Worm (Caenorhabditis elegans) whole organism, late embryonic: ENCODE data around the gene perm-2.

Source experiments
- C08G9.2 ChIP-seq: sonication (generic microtip); optimal IDR thresholded peaks from 2 replicates; lab custom pipeline; 2016; ENCODE audit warnings: mild to moderate bottlenecking, missing genetic modification characterization, moderate library complexity, missing compliant biosample characterization
- C38D4.7 ChIP-seq: fragments of 200-800 bp; sonication (Bioruptor generic); optimal IDR thresholded peaks from 2 replicates; lab custom pipeline; 2018; ENCODE audit warnings: mild to moderate bottlenecking, missing genetic modification characterization, moderate library complexity, missing compliant biosample characterization
- F13H6.1 ChIP-seq: sonication (generic microtip); optimal IDR thresholded peaks from 2 replicates; lab custom pipeline; 2016; ENCODE audit warnings: missing genetic modification characterization, missing compliant biosample characterization
- K09A11.1 ChIP-seq: sonication (generic microtip); optimal IDR thresholded peaks from 2 replicates; lab custom pipeline; 2017; ENCODE audit warnings: antibody characterized with exemption, mild to moderate bottlenecking, missing genetic modification characterization, missing compliant biosample characterization; ENCODE audit not compliant: insufficient read depth
- T23F11.4 ChIP-seq: fragments of 200-800 bp; sonication (Bioruptor generic); optimal IDR thresholded peaks from 2 replicates; lab custom pipeline; 2018; ENCODE audit warnings: mild to moderate bottlenecking, missing genetic modification characterization, missing compliant biosample characterization
- Y22D7AL.16 ChIP-seq: sonication (generic microtip); optimal IDR thresholded peaks from 2 replicates; lab custom pipeline; 2016; ENCODE audit warnings: missing genetic modification characterization, missing compliant biosample characterization
- ahr-1 ChIP-seq: sonication (generic microtip); optimal IDR thresholded peaks from 2 replicates; lab custom pipeline; 2016; ENCODE audit warnings: missing genetic modification characterization, missing compliant biosample characterization
- ceh-19 ChIP-seq: fragments of 200-800 bp; sonication (Bioruptor generic); optimal IDR thresholded peaks from 2 replicates; lab custom pipeline; 2018; ENCODE audit warnings: mild to moderate bottlenecking, missing genetic modification characterization, missing compliant biosample characterization
- ceh-2 ChIP-seq: sonication (generic microtip); optimal IDR thresholded peaks from 2 replicates; lab custom pipeline; 2016; ENCODE audit warnings: missing genotype, missing genetic modification characterization, missing compliant biosample characterization
- ceh-22 ChIP-seq: sonication (generic microtip); optimal IDR thresholded peaks from 2 replicates; lab custom pipeline; 2017; ENCODE audit warnings: missing biosample characterization, missing genetic modification characterization
- ceh-24 ChIP-seq: sonication (generic microtip); optimal IDR thresholded peaks from 2 replicates; lab custom pipeline; 2016; ENCODE audit warnings: mild to moderate bottlenecking, missing genetic modification characterization, missing compliant biosample characterization
- ceh-30 ChIP-seq: fragments of 150-350 bp; optimal IDR thresholded peaks from 2 replicates; lab custom pipeline; 2014; ENCODE audit warnings: missing biosample characterization, missing genetic modification characterization
- ceh-31 ChIP-seq: sonication (generic microtip); optimal IDR thresholded peaks from 2 replicates; lab custom pipeline; 2016; ENCODE audit warnings: missing genetic modification characterization, missing compliant biosample characterization
- ceh-34 ChIP-seq: sonication (generic microtip); optimal IDR thresholded peaks from 2 replicates; lab custom pipeline; 2016; ENCODE audit warnings: mild to moderate bottlenecking, missing genetic modification characterization, missing compliant biosample characterization
- ceh-48 ChIP-seq: sonication (generic microtip); optimal IDR thresholded peaks from 2 replicates; lab custom pipeline; 2016; ENCODE audit warnings: missing genetic modification characterization, inconsistent platforms, missing compliant biosample characterization
- ceh-6 ChIP-seq: fragments of 200-800 bp; sonication (Bioruptor generic); optimal IDR thresholded peaks from 2 replicates; lab custom pipeline; 2018; ENCODE audit warnings: mild to moderate bottlenecking, missing genetic modification characterization, missing compliant biosample characterization
- dve-1 ChIP-seq: sonication (generic microtip); optimal IDR thresholded peaks from 2 replicates; lab custom pipeline; 2017; ENCODE audit warnings: antibody characterized with exemption, mild to moderate bottlenecking, missing genetic modification characterization, missing compliant biosample characterization
- elt-4 ChIP-seq: sonication (generic microtip); optimal IDR thresholded peaks from 2 replicates; lab custom pipeline; 2016; ENCODE audit warnings: missing genetic modification characterization, missing compliant biosample characterization
- fax-1 ChIP-seq: sonication (generic microtip); optimal IDR thresholded peaks from 2 replicates; lab custom pipeline; 2016; ENCODE audit warnings: missing genotype, missing genetic modification characterization, missing compliant biosample characterization
- fkh-6 ChIP-seq: sonication (generic microtip); optimal IDR thresholded peaks from 2 replicates; lab custom pipeline; 2016; ENCODE audit warnings: missing genetic modification characterization, missing compliant biosample characterization
- hlh-30 ChIP-seq: sonication (generic microtip); optimal IDR thresholded peaks from 2 replicates; lab custom pipeline; 2017; ENCODE audit warnings: antibody characterized with exemption, missing genetic modification characterization, missing compliant biosample characterization; ENCODE audit not compliant: insufficient read depth
- hlh-8 ChIP-seq: sonication (generic microtip); optimal IDR thresholded peaks from 2 replicates; lab custom pipeline; 2016; ENCODE audit warnings: missing genotype, missing genetic modification characterization, missing compliant biosample characterization
- lim-6 ChIP-seq: sonication (generic microtip); optimal IDR thresholded peaks from 2 replicates; lab custom pipeline; 2016; ENCODE audit warnings: missing genetic modification characterization, missing compliant biosample characterization
- lin-11 ChIP-seq: fragments of 200-800 bp; sonication (Bioruptor generic); optimal IDR thresholded peaks from 2 replicates; lab custom pipeline; 2018; ENCODE audit warnings: mild to moderate bottlenecking, missing genetic modification characterization, missing compliant biosample characterization
- madf-2 ChIP-seq: sonication (generic microtip); optimal IDR thresholded peaks from 2 replicates; lab custom pipeline; 2017; ENCODE audit warnings: missing genetic modification characterization, missing compliant biosample characterization
- mec-3 ChIP-seq: sonication (generic microtip); optimal IDR thresholded peaks from 2 replicates; lab custom pipeline; 2016; ENCODE audit warnings: borderline replicate concordance, missing genetic modification characterization, missing compliant biosample characterization
- nhr-11 ChIP-seq: fragments of 150-350 bp; optimal IDR thresholded peaks from 2 replicates; lab custom pipeline; 2014; ENCODE audit warnings: missing biosample characterization, missing genetic modification characterization
- pag-3 ChIP-seq: sonication (generic microtip); optimal IDR thresholded peaks from 2 replicates; lab custom pipeline; 2016; ENCODE audit warnings: missing compliant biosample characterization, missing genetic modification characterization, borderline replicate concordance
- pax-1 ChIP-seq: fragments of 150-350 bp; optimal IDR thresholded peaks from 2 replicates; lab custom pipeline; 2014; ENCODE audit warnings: missing biosample characterization, missing genetic modification characterization
- pha-4 ChIP-seq: fragments of 150-350 bp; optimal IDR thresholded peaks from 2 replicates; lab custom pipeline; 2018; ENCODE audit warnings: missing biosample characterization, missing genetic modification reagents, missing genetic modification characterization
- pros-1 ChIP-seq: fragments of 150-350 bp; optimal IDR thresholded peaks from 2 replicates; lab custom pipeline; 2014; ENCODE audit warnings: missing biosample characterization, missing genetic modification reagents, missing genetic modification characterization
- rnt-1 ChIP-seq: sonication (generic microtip); optimal IDR thresholded peaks from 2 replicates; lab custom pipeline; 2016; ENCODE audit warnings: missing genetic modification characterization, missing compliant biosample characterization
- sox-2 ChIP-seq: fragments of 200-800 bp; sonication (Bioruptor generic); IDR thresholded peaks from 2 replicates; pipeline ENCODE4 v1.3.6; 2022; ENCODE audit warnings: missing genetic modification reagents, missing genetic modification characterization, missing compliant biosample characterization
- sox-4 ChIP-seq: sonication (generic microtip); optimal IDR thresholded peaks from 2 replicates; lab custom pipeline; 2017; ENCODE audit warnings: mild to moderate bottlenecking, missing genetic modification characterization, inconsistent platforms, missing compliant biosample characterization
- syd-9 ChIP-seq: sonication (generic microtip); optimal IDR thresholded peaks from 2 replicates; lab custom pipeline; 2016; ENCODE audit warnings: mild to moderate bottlenecking, missing genetic modification characterization, moderate library complexity, missing compliant biosample characterization
- ttx-3 ChIP-seq: sonication (generic microtip); optimal IDR thresholded peaks from 2 replicates; lab custom pipeline; 2016; ENCODE audit warnings: missing genetic modification reagents, missing genetic modification characterization, missing compliant biosample characterization
- unc-3 ChIP-seq, 2 experiments: fragments of 200-800 bp in 1 of 2; sonication (Bioruptor generic) in 1 of 2; sonication (generic microtip) in 1 of 2; conservative IDR thresholded peaks in 1 of 2; optimal IDR thresholded peaks in 1 of 2; 2 replicates each; pipeline versions ENCODE4 v1.3.6 to Lab custom; 2016 to 2022; ENCODE audit warnings: missing compliant biosample characterization in 2 of 2, missing genetic modification characterization in 2 of 2, missing genetic modification reagents in 1 of 2
- unc-55 ChIP-seq: sonication (generic microtip); optimal IDR thresholded peaks from 2 replicates; lab custom pipeline; 2017; ENCODE audit warnings: missing biosample characterization, missing genetic modification reagents, missing genetic modification characterization
- unc-86 ChIP-seq: sonication (generic microtip); optimal IDR thresholded peaks from 2 replicates; lab custom pipeline; 2016; ENCODE audit warnings: missing genetic modification characterization, missing compliant biosample characterization

The perm-2 gene

DNA sequence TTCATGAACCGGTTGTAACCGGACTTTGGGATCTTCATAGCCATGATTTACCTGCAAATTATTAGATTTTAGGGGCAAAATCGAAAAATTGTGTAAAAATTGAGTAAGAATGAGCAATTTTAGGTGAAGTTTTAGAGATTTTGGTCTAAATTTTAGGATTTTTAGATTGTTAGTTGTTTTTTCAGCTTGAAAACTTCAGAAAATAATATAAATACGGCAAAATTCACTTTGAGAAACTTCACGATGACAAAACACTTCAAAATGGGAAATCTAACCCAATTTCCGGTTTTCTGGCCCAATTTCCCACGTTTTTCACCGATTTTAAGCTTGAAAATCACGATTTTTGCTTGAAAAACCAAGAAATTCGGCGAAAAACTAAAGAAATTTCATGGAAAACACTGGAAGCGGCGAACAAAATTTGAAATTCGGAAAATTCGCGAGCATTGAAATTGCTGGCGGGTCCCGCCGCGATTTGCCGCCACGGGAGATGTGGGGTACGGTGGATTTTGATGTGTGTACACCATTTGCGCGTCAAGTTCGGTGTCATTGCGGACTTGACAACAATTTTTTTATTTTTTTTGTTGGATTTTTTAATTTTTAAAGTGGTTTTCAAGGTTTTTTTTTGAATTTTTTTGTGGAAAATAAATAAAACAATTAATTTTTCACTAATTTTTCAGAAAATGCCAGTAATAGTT is 32.6 kb upstream of the perm-2 start, which contains the start of the genes cct-8 and Y55F3AR.2 (continued):
- TF ChIP-seq ceh-22 (no peak), hlh-8 (tag; lab: Kevin White, UChicago) (peak; percentile 10), rnt-1 (peak; percentile 67), ceh-48 (tag; lab: Kevin White, UChicago) (peak; percentile 31), T23F11.4 (GFP tag; lab: Kevin White, UChicago) (peak; percentile 44), ceh-30 (tag; lab: Kevin White, UChicago) (no peak), C08G9.2 (tag; lab: Kevin White, UChicago) (peak; percentile 63), ceh-31 (peak; percentile 76), F13H6.1 (tag; lab: Kevin White, UChicago) (no peak), pag-3 (tag; lab: Kevin White, UChicago) (no peak), sox-4 (tag; lab: Kevin White, UChicago) (no peak), madf-2 (peak; percentile 71), lim-6 (peak; percentile 16), unc-55 (GFP tag; lab: Kevin White, UChicago) (peak; percentile 35), K09A11.1 (tag; lab: Kevin White, UChicago) (no peak), ceh-24 (no peak), hlh-30 (tag; lab: Kevin White, UChicago) (peak; percentile 40), pax-1 (peak; percentile 52), ttx-3 (tag; lab: Kevin White, UChicago) (peak; percentile 66), ahr-1 (peak; percentile 16), ceh-2 (tag; lab: Kevin White, UChicago) (no peak), dve-1 (tag; lab: Kevin White, UChicago) (peak; percentile 43), pha-4 (tag; lab: Kevin White, UChicago) (no peak), C38D4.7 (peak; percentile 27), fax-1 (tag; lab: Kevin White, UChicago) (no peak), nhr-11 (no peak), Y22D7AL.16 (tag; lab: Kevin White, UChicago) (no peak), syd-9 (peak; percentile 9), ceh-19 (GFP tag; lab: Kevin White, UChicago) (peak; percentile 51), pros-1 (tag; lab: Kevin White, UChicago) (no peak), mec-3 (tag; lab: Kevin White, UChicago) (no peak), elt-4 (tag; lab: Kevin White, UChicago) (no peak)
- TF ChIP-seq, all 69 proteins: peak for 36

DNA sequence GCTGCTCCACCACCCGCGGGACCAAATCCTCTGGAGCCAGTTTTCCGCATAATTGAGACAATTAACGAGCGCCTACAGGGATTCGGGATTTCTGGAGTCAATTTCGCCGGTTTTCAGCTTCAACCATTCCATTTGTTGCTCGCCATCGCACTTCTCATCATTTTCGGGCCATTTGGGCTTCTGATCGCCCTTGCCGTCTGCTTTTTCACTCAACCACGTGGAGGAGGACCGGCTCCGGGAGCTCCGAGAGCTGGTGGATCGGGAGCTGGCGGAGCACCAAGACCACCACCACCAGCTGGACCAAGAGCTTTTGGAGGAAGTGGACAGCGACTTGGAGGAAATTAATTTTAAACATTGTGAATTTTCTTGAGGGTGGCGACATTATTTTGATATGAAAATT is 30.4 kb upstream of the perm-2 start:
- TF ChIP-seq pha-4 (tag; lab: Kevin White, UChicago) = no peak
- TF ChIP-seq unc-86 (tag; lab: Kevin White, UChicago) = no peak
- TF ChIP-seq sox-2 (GFP tag; lab: Robert Waterston, UW) = no peak
- TF ChIP-seq ceh-24 = no peak

DNA sequence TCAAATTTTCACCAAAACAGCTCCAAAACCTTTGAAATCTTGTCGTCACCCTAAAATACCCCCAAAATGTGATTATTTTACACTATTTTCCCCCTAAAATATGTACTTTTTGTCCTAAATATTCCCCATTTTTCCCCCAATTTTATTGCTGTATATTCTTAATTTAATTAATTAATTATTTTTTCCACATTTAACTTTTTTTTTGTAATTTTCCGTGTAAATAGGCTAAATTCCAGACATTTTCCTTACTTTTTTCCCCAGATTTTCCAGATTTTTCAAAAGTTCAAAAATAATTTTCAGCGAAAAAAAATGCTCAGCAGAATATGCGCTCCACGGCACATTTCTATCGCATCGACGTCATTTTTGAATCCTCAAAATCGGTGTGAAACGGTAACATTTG is 29.4 kb upstream of the perm-2 start, which contains the start of gene cox-18:
cox-18 (plus strand) TSS at position 301 of the 400 bp plus-strand sequence.
- TF ChIP-seq ceh-19 (GFP tag; lab: Kevin White, UChicago) (no peak), unc-3 (GFP tag; conservative IDR thresholded peaks at IDR 0.05; lab: Robert Waterston, UW) (no peak), unc-3 (tag; optimal IDR thresholded peaks at IDR 0.05; lab: Kevin White, UChicago) (no peak), lin-11 (no peak), madf-2 (no peak), ceh-34 (no peak), ceh-6 (GFP tag; lab: Kevin White, UChicago) (no peak), C38D4.7 (no peak), ceh-24 (no peak), ceh-31 (no peak), fkh-6 (tag; lab: Kevin White, UChicago) (no peak), syd-9 (no peak)
